Worm (Caenorhabditis elegans): ENCODE measurements around the gene F38E11.6.

Gene F38E11.6

ce11 chrIV:9444417-9445026 is 22.8 kb downstream of the F38E11.6 start (continued):
- TF ChIP-seq fkh-4 (tag; optimal IDR thresholded peaks at IDR 0.05; ENCODE audit: borderline replicate concordance), result peak; percentile 52
- peak; percentile 72 for TF ChIP-seq lir-3 (tag; optimal IDR thresholded peaks at IDR 0.05; ENCODE audit: poor library complexity)
- TF ChIP-seq pag-3 (tag; optimal IDR thresholded peaks at IDR 0.05; ENCODE audit: borderline replicate concordance, insufficient read depth), result no peak
- peak; percentile 85 for TF ChIP-seq pax-3 (tag; optimal IDR thresholded peaks at IDR 0.05)
- peak; percentile 48 for TF ChIP-seq vab-15 (tag; optimal IDR thresholded peaks at IDR 0.05)
- no peak for TF ChIP-seq tlp-1 (tag; optimal IDR thresholded peaks at IDR 0.05)
- peak; percentile 80 for TF ChIP-seq sox-4 (tag; optimal IDR thresholded peaks at IDR 0.05)
- TF ChIP-seq ceh-88 (GFP tag; IDR thresholded peaks at IDR 0.05), result peak; percentile 72
- TF ChIP-seq nhr-84 (tag; optimal IDR thresholded peaks at IDR 0.05), result no peak
- TF ChIP-seq fkh-10 (GFP tag; optimal IDR thresholded peaks at IDR 0.05), result peak; percentile 87
- peak; percentile 76 for TF ChIP-seq unc-130 (tag; optimal IDR thresholded peaks at IDR 0.05)
- peak; percentile 87 to 90 for TF ChIP-seq lsy-2 (tag; optimal IDR thresholded peaks at IDR 0.05)
- peak; percentile 73 for TF ChIP-seq grh-1 (GFP tag; IDR thresholded peaks at IDR 0.05)
- TF ChIP-seq tbx-2 (tag; optimal IDR thresholded peaks at IDR 0.05), result peak; percentile 95
- TF ChIP-seq ceh-8 (GFP tag; optimal IDR thresholded peaks at IDR 0.05), result peak; percentile 77
- peak; percentile 78 for TF ChIP-seq skn-1 (tag; optimal IDR thresholded peaks at IDR 0.05)
- TF ChIP-seq hpl-2 (GFP tag; optimal IDR thresholded peaks at IDR 0.05), result peak; percentile 88
- TF ChIP-seq nhr-47 (tag; optimal IDR thresholded peaks at IDR 0.05), result peak; percentile 97
- TF ChIP-seq hlh-4 (tag; optimal IDR thresholded peaks at IDR 0.05), result no peak
- no peak for TF ChIP-seq unc-30 (tag; optimal IDR thresholded peaks at IDR 0.05)
- TF ChIP-seq irx-1 (tag; optimal IDR thresholded peaks at IDR 0.05), result peak; percentile 93
- peak; percentile 51 for TF ChIP-seq F16B12.6 (tag; optimal IDR thresholded peaks at IDR 0.05)
- peak; percentile 83 to 88 for TF ChIP-seq lin-35 (GFP tag; optimal IDR thresholded peaks at IDR 0.05)
- peak; percentile 97 for TF ChIP-seq nhr-71 (tag; optimal IDR thresholded peaks at IDR 0.05)
- TF ChIP-seq snu-23 (GFP tag; optimal IDR thresholded peaks at IDR 0.05), result peak; percentile 97
- TF ChIP-seq isw-1 (GFP tag; IDR thresholded peaks at IDR 0.05), result peak; percentile 84
- peak; percentile 56 to 78 (median 70) for TF ChIP-seq dpl-1 (GFP tag; optimal IDR thresholded peaks at IDR 0.05)
- TF ChIP-seq mef-2 (tag; optimal IDR thresholded peaks at IDR 0.05), result peak; percentile 47
- TF ChIP-seq efl-1 (optimal IDR thresholded peaks at IDR 0.05), result peak; percentile 83 to 84
- TF ChIP-seq efl-1 (GFP tag; optimal IDR thresholded peaks at IDR 0.05 in 1 of 2), result peak; percentile 70 to 97
- peak; percentile 96 for TF ChIP-seq nhr-19 (GFP tag; conservative IDR thresholded peaks at IDR 0.05)
- TF ChIP-seq Y116A8C.19 (tag; optimal IDR thresholded peaks at IDR 0.05; ENCODE audit: borderline replicate concordance), result no peak

ce11 chrIV:9443940-9444339 is 23.4 kb downstream of the F38E11.6 start, which contains the start of gene F38E11.9:
Gene F38E11.9 (minus strand): TSS chrIV:9444040.
- no peak for TF ChIP-seq nhr-19 (GFP tag; conservative IDR thresholded peaks at IDR 0.05)
- TF ChIP-seq nhr-84 (tag; optimal IDR thresholded peaks at IDR 0.05), result no peak
- no peak for TF ChIP-seq lin-35 (GFP tag; optimal IDR thresholded peaks at IDR 0.05)
- TF ChIP-seq mef-2 (tag; optimal IDR thresholded peaks at IDR 0.05), result no peak
- TF ChIP-seq nhr-11 (tag; optimal IDR thresholded peaks at IDR 0.05), result no peak
- TF ChIP-seq ceh-8 (GFP tag; optimal IDR thresholded peaks at IDR 0.05), result no peak
- TF ChIP-seq lin-39 (tag; optimal IDR thresholded peaks at IDR 0.05), result no peak
- no peak for TF ChIP-seq snpc-4 (tag; optimal IDR thresholded peaks at IDR 0.05)
- TF ChIP-seq sox-4 (tag; optimal IDR thresholded peaks at IDR 0.05), result no peak
- no peak for TF ChIP-seq swsn-7 (tag; optimal IDR thresholded peaks at IDR 0.05)
- TF ChIP-seq skn-1 (tag; optimal IDR thresholded peaks at IDR 0.05), result no peak
- TF ChIP-seq grh-1 (GFP tag; IDR thresholded peaks at IDR 0.05), result no peak
- TF ChIP-seq pax-3 (tag; optimal IDR thresholded peaks at IDR 0.05), result no peak
- TF ChIP-seq egl-27 (tag; optimal IDR thresholded peaks at IDR 0.05), result no peak
- no peak for TF ChIP-seq C16A3.4 (tag; optimal IDR thresholded peaks at IDR 0.05)
- no peak for TF ChIP-seq fkh-10 (GFP tag; optimal IDR thresholded peaks at IDR 0.05)

ce11 chrIV:9442106-9442532 is 25.2 kb downstream of the F38E11.6 start:
- TF ChIP-seq C16A3.4 (tag; optimal IDR thresholded peaks at IDR 0.05), result peak; percentile 36
- peak; percentile 26 for TF ChIP-seq rnt-1 (tag; optimal IDR thresholded peaks at IDR 0.05)
- peak; percentile 61 for TF ChIP-seq snpc-4 (tag; optimal IDR thresholded peaks at IDR 0.05)
- TF ChIP-seq snu-23 (GFP tag; optimal IDR thresholded peaks at IDR 0.05), result peak; percentile 81
- TF ChIP-seq lin-13 (GFP tag; optimal IDR thresholded peaks at IDR 0.05), result peak; percentile 66
- peak in 1 of 2 experiments; percentile 93 for TF ChIP-seq mdl-1 (tag; optimal IDR thresholded peaks at IDR 0.05)
- peak; percentile 97 for TF ChIP-seq nhr-85 (tag)
- peak; percentile 81 for TF ChIP-seq nhr-19 (GFP tag; conservative IDR thresholded peaks at IDR 0.05)
- TF ChIP-seq C04F5.9 (tag; optimal IDR thresholded peaks at IDR 0.05), result peak; percentile 3
- peak; percentile 80 for TF ChIP-seq blmp-1 (tag; optimal IDR thresholded peaks at IDR 0.05)
- peak; percentile 66 for TF ChIP-seq grh-1 (GFP tag; IDR thresholded peaks at IDR 0.05)
- peak; percentile 81 for TF ChIP-seq nhr-90 (tag; optimal IDR thresholded peaks at IDR 0.05; ENCODE audit: poor library complexity)
- TF ChIP-seq nhr-47 (tag; optimal IDR thresholded peaks at IDR 0.05), result peak; percentile 63
- peak; percentile 92 for TF ChIP-seq elt-2 (tag; optimal IDR thresholded peaks at IDR 0.05)
- TF ChIP-seq unc-130 (tag; optimal IDR thresholded peaks at IDR 0.05), result peak; percentile 35
- TF ChIP-seq fos-1 (tag; optimal IDR thresholded peaks at IDR 0.05), result peak; percentile 16
- peak; percentile 93 for TF ChIP-seq nhr-20 (tag; optimal IDR thresholded peaks at IDR 0.05)

All from whole organism, L1 larva.